Fruit fly (Drosophila melanogaster) whole organism, prepupa: Measurements from ENCODE around the gene Sems.

Experiments
- Blimp-1 ChIP-seq: fragments of 200-800 bp; sonication (Bioruptor generic); optimal IDR thresholded peaks from 3 replicates; lab custom pipeline; 2017; ENCODE audit warnings: missing biosample characterization, missing genetic modification characterization, mild to moderate bottlenecking, moderate library complexity, missing genetic modification reagents
- CG10669 ChIP-seq: fragments of 200-800 bp; sonication (Bioruptor generic); optimal IDR thresholded peaks from 3 replicates; lab custom pipeline; 2018; ENCODE audit warnings: missing biosample characterization, mild to moderate bottlenecking, missing genetic modification characterization, moderate library complexity
- CG11294 ChIP-seq: fragments of 200-800 bp; sonication (Bioruptor generic); IDR thresholded peaks from 2 replicates; pipeline ENCODE4 v1.3.6; 2022; ENCODE audit warnings: missing biosample characterization, missing genetic modification characterization
- CG15336 ChIP-seq: fragments of 200-800 bp; sonication (Bioruptor generic); IDR thresholded peaks from 2 replicates; pipeline ENCODE4 v1.3.6; 2022; ENCODE audit warnings: missing biosample characterization, missing genetic modification characterization
- CG3032 ChIP-seq: fragments of 200-800 bp; optimal IDR thresholded peaks from 2 replicates; lab custom pipeline; 2019; ENCODE audit warnings: missing biosample characterization, mild to moderate bottlenecking, missing genetic modification characterization, moderate library complexity
- CG31627 ChIP-seq: fragments of 200-800 bp; sonication (Bioruptor generic); optimal IDR thresholded peaks from 3 replicates; lab custom pipeline; 2016; ENCODE audit warnings: missing biosample characterization, missing genetic modification characterization
- CG32006 ChIP-seq: fragments of 200-800 bp; sonication (Bioruptor generic); optimal IDR thresholded peaks from 3 replicates; lab custom pipeline; 2017; ENCODE audit warnings: missing biosample characterization, mild to moderate bottlenecking, missing genetic modification characterization
- CG34406 ChIP-seq: fragments of 200-800 bp; sonication (Bioruptor generic); optimal IDR thresholded peaks from 3 replicates; lab custom pipeline; 2016; ENCODE audit warnings: missing biosample characterization, missing genetic modification characterization
- CG3919 ChIP-seq: fragments of 200-800 bp; sonication (Bioruptor generic); optimal IDR thresholded peaks from 3 replicates; lab custom pipeline; 2016; ENCODE audit warnings: missing biosample characterization, missing genetic modification characterization
- CG4318 ChIP-seq: fragments of 200-800 bp; sonication (Bioruptor generic); optimal IDR thresholded peaks from 3 replicates; lab custom pipeline; 2017; ENCODE audit warnings: missing biosample characterization, mild to moderate bottlenecking, missing genetic modification characterization
- CG6163 ChIP-seq: fragments of 200-800 bp; sonication (Bioruptor generic); IDR thresholded peaks from 3 replicates; pipeline ENCODE4 v1.3.6; 2022; ENCODE audit warnings: missing biosample characterization, missing genetic modification characterization
- CG6276 ChIP-seq: fragments of 200-800 bp; sonication (Bioruptor generic); optimal IDR thresholded peaks from 2 replicates; lab custom pipeline; 2017; ENCODE audit warnings: missing biosample characterization, mild to moderate bottlenecking, missing genetic modification characterization
- CG6792 ChIP-seq: fragments of 200-800 bp; sonication (Bioruptor generic); optimal IDR thresholded peaks from 3 replicates; lab custom pipeline; 2016; ENCODE audit warnings: missing biosample characterization, missing genetic modification characterization
- CG6808 ChIP-seq: fragments of 200-800 bp; sonication (Bioruptor generic); optimal IDR thresholded peaks from 3 replicates; lab custom pipeline; 2017; ENCODE audit warnings: missing biosample characterization, missing genetic modification characterization, mild to moderate bottlenecking, moderate library complexity, missing genetic modification reagents
- CG6854 ChIP-seq: fragments of 200-800 bp; sonication (Bioruptor generic); optimal IDR thresholded peaks from 2 replicates; lab custom pipeline; 2017; ENCODE audit warnings: missing biosample characterization, mild to moderate bottlenecking, missing genetic modification characterization
- CG8319 ChIP-seq: fragments of 200-800 bp; sonication (Bioruptor generic); optimal IDR thresholded peaks from 3 replicates; lab custom pipeline; 2016; ENCODE audit warnings: missing biosample characterization, missing genetic modification characterization
- Eip75B ChIP-seq: fragments of 200-800 bp; sonication (Bioruptor generic); optimal IDR thresholded peaks from 3 replicates; lab custom pipeline; 2016; ENCODE audit warnings: missing biosample characterization, missing genetic modification characterization
- Eip78C ChIP-seq: fragments of 200-800 bp; sonication (Bioruptor generic); peaks from one replicate; lab custom pipeline; 2016; ENCODE audit warnings: missing biosample characterization, missing genetic modification characterization
- Ets21C ChIP-seq: fragments of 200-800 bp; sonication (Bioruptor generic); optimal IDR thresholded peaks from 3 replicates; lab custom pipeline; 2016; ENCODE audit warnings: missing biosample characterization, missing genetic modification characterization
- Ets96B ChIP-seq: fragments of 200-800 bp; optimal IDR thresholded peaks from 2 replicates; lab custom pipeline; 2019; ENCODE audit warnings: missing biosample characterization, mild to moderate bottlenecking, missing genetic modification characterization, moderate library complexity
- Hr39 ChIP-seq: fragments of 200-800 bp; sonication (Bioruptor generic); optimal IDR thresholded peaks from 2 replicates; lab custom pipeline; 2016; ENCODE audit warnings: missing biosample characterization, missing genetic modification characterization
- Hr4 ChIP-seq: fragments of 200-800 bp; sonication (Bioruptor generic); optimal IDR thresholded peaks from 3 replicates; lab custom pipeline; 2016; ENCODE audit warnings: missing biosample characterization, missing genetic modification characterization
- Lpt ChIP-seq: fragments of 200-800 bp; sonication (Bioruptor generic); optimal IDR thresholded peaks from 3 replicates; lab custom pipeline; 2016; ENCODE audit warnings: missing biosample characterization, missing genetic modification characterization
- Met ChIP-seq: fragments of 200-800 bp; sonication (Bioruptor generic); optimal IDR thresholded peaks from 3 replicates; lab custom pipeline; 2016; ENCODE audit warnings: missing biosample characterization, missing genetic modification characterization
- OdsH ChIP-seq: fragments of 200-800 bp; sonication (Bioruptor generic); optimal IDR thresholded peaks from 3 replicates; lab custom pipeline; 2016; ENCODE audit warnings: missing biosample characterization, missing genetic modification characterization
- Sox15 ChIP-seq: fragments of 200-800 bp; sonication (Bioruptor generic); optimal IDR thresholded peaks from 3 replicates; lab custom pipeline; 2016; ENCODE audit warnings: missing biosample characterization, missing genetic modification characterization
- achi ChIP-seq: fragments of 200-800 bp; sonication (Bioruptor generic); optimal IDR thresholded peaks from 3 replicates; lab custom pipeline; 2016; ENCODE audit warnings: missing biosample characterization, missing genetic modification characterization
- cyc ChIP-seq: fragments of 200-800 bp; sonication (Bioruptor generic); optimal IDR thresholded peaks from 3 replicates; lab custom pipeline; 2016; ENCODE audit warnings: missing biosample characterization, missing genetic modification characterization
- dac ChIP-seq: fragments of 200-800 bp; sonication (Bioruptor generic); optimal IDR thresholded peaks from 2 replicates; lab custom pipeline; 2017; ENCODE audit warnings: missing biosample characterization, mild to moderate bottlenecking, missing genetic modification characterization
- eg ChIP-seq: fragments of 200-800 bp; sonication (Bioruptor generic); IDR thresholded peaks from 3 replicates; pipeline ENCODE4 v1.3.6; 2022; ENCODE audit warnings: missing biosample characterization, missing genetic modification characterization
- esn ChIP-seq: fragments of 200-800 bp; sonication (Bioruptor generic); optimal IDR thresholded peaks from 2 replicates; lab custom pipeline; 2016; ENCODE audit warnings: missing biosample characterization, mild to moderate bottlenecking, missing genetic modification characterization, moderate library complexity
- fd59A ChIP-seq: fragments of 200-800 bp; sonication (Bioruptor generic); optimal IDR thresholded peaks from 2 replicates; lab custom pipeline; 2017; ENCODE audit warnings: missing biosample characterization, mild to moderate bottlenecking, missing genetic modification characterization, missing genetic modification reagents
- fd85E ChIP-seq: fragments of 200-800 bp; sonication (Bioruptor generic); optimal IDR thresholded peaks from 3 replicates; lab custom pipeline; 2016; ENCODE audit warnings: missing biosample characterization, missing genetic modification characterization
- fkh ChIP-seq: fragments of 200-800 bp; sonication (Bioruptor generic); optimal IDR thresholded peaks from 3 replicates; lab custom pipeline; 2017; ENCODE audit warnings: missing biosample characterization, mild to moderate bottlenecking, missing genetic modification characterization, moderate library complexity
- net ChIP-seq: fragments of 200-800 bp; sonication (Bioruptor generic); optimal IDR thresholded peaks from 3 replicates; lab custom pipeline; 2016; ENCODE audit warnings: missing biosample characterization, missing genetic modification characterization
- salr ChIP-seq, 2 experiments: fragments of 200-800 bp; sonication (Bioruptor generic); optimal IDR thresholded peaks; 3 replicates each; lab custom pipeline; 2016 to 2018; ENCODE audit warnings: missing biosample characterization in 2 of 2, missing genetic modification characterization in 2 of 2, mild to moderate bottlenecking in 1 of 2
- spab ChIP-seq: fragments of 200-800 bp; sonication (Bioruptor generic); optimal IDR thresholded peaks from 2 replicates; lab custom pipeline; 2017; ENCODE audit warnings: missing biosample characterization, mild to moderate bottlenecking, missing genetic modification characterization, missing genetic modification reagents
- ss ChIP-seq, 2 experiments: fragments of 200-800 bp; sonication (Bioruptor generic); optimal IDR thresholded peaks; 2 replicates in 1 of 2; 3 replicates in 1 of 2; lab custom pipeline; 2017 to 2018; ENCODE audit warnings: mild to moderate bottlenecking in 2 of 2, missing biosample characterization in 2 of 2, missing genetic modification characterization in 2 of 2, moderate library complexity in 1 of 2
- svp ChIP-seq: fragments of 200-800 bp; sonication (Bioruptor generic); peaks from one replicate; lab custom pipeline; 2016; ENCODE audit warnings: missing biosample characterization, missing genetic modification characterization
- vri ChIP-seq: fragments of 200-800 bp; sonication (Bioruptor generic); optimal IDR thresholded peaks from 3 replicates; lab custom pipeline; 2016; ENCODE audit warnings: missing biosample characterization, mild to moderate bottlenecking, missing genetic modification characterization

The Sems gene

dm6 chr3L:20946054-20946453, 10.5 kb downstream of the Sems start:
- TF ChIP-seq fd59A (GFP tag; lab: Kevin White, UChicago) (no peak), OdsH (GFP tag; lab: Kevin White, UChicago) (no peak), achi (no peak), Eip78C (GFP tag; lab: Kevin White, UChicago) (no peak), CG6276 (GFP tag; lab: Kevin White, UChicago) (no peak), CG31627 (GFP tag; lab: Kevin White, UChicago) (no peak), Hr39 (GFP tag; lab: Kevin White, UChicago) (no peak), fd85E (GFP tag; lab: Kevin White, UChicago) (no peak), Eip75B (GFP tag; lab: Kevin White, UChicago) (no peak), CG34406 (no peak)

- peak; percentile 4 for TF ChIP-seq CG6854 (GFP tag; lab: Kevin White, UChicago)
- no peak for TF ChIP-seq Lpt (GFP tag; lab: Kevin White, UChicago)
- TF ChIP-seq cyc (GFP tag; lab: Kevin White, UChicago), result no peak
- no peak for TF ChIP-seq CG31627 (GFP tag; lab: Kevin White, UChicago)
- TF ChIP-seq net (GFP tag; lab: Kevin White, UChicago), result no peak
- no peak for TF ChIP-seq CG6163
- TF ChIP-seq CG34406, result peak; percentile 21
- no peak for TF ChIP-seq Ets96B (tag; lab: Kevin White, UChicago)
- peak; percentile 36 for TF ChIP-seq svp
- TF ChIP-seq CG8319 (GFP tag; lab: Kevin White, UChicago), result no peak
- TF ChIP-seq CG32006 (GFP tag; lab: Kevin White, UChicago), result no peak
- TF ChIP-seq dac (GFP tag; lab: Kevin White, UChicago), result no peak
- no peak for TF ChIP-seq salr (GFP tag; optimal IDR thresholded peaks at IDR 0.05; lab: Kevin White, UChicago)
- TF ChIP-seq CG11294 (GFP tag; lab: Robert Waterston, UW), result no peak
- TF ChIP-seq CG3032 (tag; lab: Kevin White, UChicago), result no peak
- TF ChIP-seq spab (GFP tag; lab: Kevin White, UChicago), result peak; percentile 14
- TF ChIP-seq CG6808 (GFP tag; lab: Kevin White, UChicago), result peak; percentile 19
- TF ChIP-seq ss (GFP tag; optimal IDR thresholded peaks at IDR 0.05; lab: Kevin White, UChicago), result peak in 1 of 2 experiments; percentile 36
- TF ChIP-seq CG3919, result peak; percentile 11
- no peak for TF ChIP-seq CG15336 (GFP tag; lab: Robert Waterston, UW)
- TF ChIP-seq fkh, result peak; percentile 94
- peak; percentile 20 for TF ChIP-seq esn (GFP tag; lab: Kevin White, UChicago)
- no peak for TF ChIP-seq fd85E (GFP tag; lab: Kevin White, UChicago)
- TF ChIP-seq vri (GFP tag; lab: Kevin White, UChicago), result no peak
- peak; percentile 15 for TF ChIP-seq fd59A (GFP tag; lab: Kevin White, UChicago)
- TF ChIP-seq Ets21C (GFP tag; lab: Kevin White, UChicago), result no peak
- peak; percentile 85 for TF ChIP-seq Eip78C (GFP tag; lab: Kevin White, UChicago)
- TF ChIP-seq Hr39 (GFP tag; lab: Kevin White, UChicago), result no peak
- TF ChIP-seq achi, result peak; percentile 5
- no peak for TF ChIP-seq Met
- no peak for TF ChIP-seq Sox15 (GFP tag; lab: Kevin White, UChicago)
- no peak for TF ChIP-seq eg (GFP tag; lab: Robert Waterston, UW)
- no peak for TF ChIP-seq Blimp-1 (GFP tag; lab: Kevin White, UChicago)
- peak; percentile 22 for TF ChIP-seq CG10669 (GFP tag; lab: Kevin White, UChicago)
- TF ChIP-seq CG6792 (GFP tag; lab: Kevin White, UChicago), result peak; percentile 16
- TF ChIP-seq CG4318, result no peak
- TF ChIP-seq Hr4 (GFP tag; lab: Kevin White, UChicago), result no peak
Measured at dm6 chr3L:20944180-20944579, 12.4 kb downstream of the Sems start.
